Fruit fly (Drosophila melanogaster) whole organism, embryonic: ENCODE measurements around the gene Sld5.
A peak's percentile ranks its signal among the peaks of the same experiment; 100 is the strongest.

Source experiments
- ATbp ChIP-seq: fragments of 200-800 bp; sonication (Bioruptor generic); optimal IDR thresholded peaks from 2 replicates; lab custom pipeline; 2017; ENCODE audit warnings: missing biosample characterization, mild to moderate bottlenecking, missing genetic modification characterization, missing genetic modification reagents
- Abd-B ChIP-seq: fragments of 200-800 bp; sonication (Bioruptor generic); optimal IDR thresholded peaks from 2 replicates; lab custom pipeline; 2018; ENCODE audit warnings: missing biosample characterization, mild to moderate bottlenecking, missing genetic modification characterization, moderate library complexity
- BEAF-32 ChIP-seq: fragments of 200-800 bp; sonication (Bioruptor generic); optimal IDR thresholded peaks from 3 replicates; lab custom pipeline; 2017; ENCODE audit warnings: missing biosample characterization, missing genetic modification characterization, mild to moderate bottlenecking, moderate library complexity, missing genetic modification reagents
- CG10147 ChIP-seq: fragments of 200-800 bp; sonication (Bioruptor generic); optimal IDR thresholded peaks from 2 replicates; lab custom pipeline; 2019; ENCODE audit warnings: missing biosample characterization, mild to moderate bottlenecking, missing genetic modification characterization, moderate library complexity
- CG10321 ChIP-seq: fragments of 200-800 bp; sonication (Bioruptor generic); IDR thresholded peaks from 2 replicates; pipeline ENCODE4 v1.3.6; 2022; ENCODE audit warnings: missing biosample characterization, missing genetic modification characterization
- CG10462 ChIP-seq: fragments of 200-800 bp; sonication (Bioruptor generic); optimal IDR thresholded peaks from 2 replicates; lab custom pipeline; 2016; ENCODE audit warnings: missing biosample characterization, missing genetic modification characterization
- CG11560 ChIP-seq: fragments of 200-800 bp; sonication (Bioruptor generic); IDR thresholded peaks from 3 replicates; pipeline ENCODE4 v1.3.6; 2022; ENCODE audit warnings: missing biosample characterization, missing genetic modification characterization
- CG12744 ChIP-seq: fragments of 200-800 bp; sonication (Bioruptor generic); optimal IDR thresholded peaks from 2 replicates; lab custom pipeline; 2016; ENCODE audit warnings: missing biosample characterization, missing genetic modification characterization
- CG13287 ChIP-seq: fragments of 200-800 bp; sonication (Bioruptor generic); IDR thresholded peaks from 2 replicates; pipeline ENCODE4 v1.3.6; 2022; ENCODE audit warnings: missing biosample characterization, missing genetic modification characterization; ENCODE audit not compliant: partially characterized antibody
- CG13624 ChIP-seq: fragments of 200-800 bp; sonication (Bioruptor generic); optimal IDR thresholded peaks from 2 replicates; lab custom pipeline; 2016; ENCODE audit warnings: missing biosample characterization, missing genetic modification characterization
- CG15269 ChIP-seq: fragments of 200-800 bp; sonication (Bioruptor generic); optimal IDR thresholded peaks from 2 replicates; lab custom pipeline; 2018; ENCODE audit warnings: missing biosample characterization, mild to moderate bottlenecking, missing genetic modification characterization, moderate library complexity
- CG15696 ChIP-seq: fragments of 200-800 bp; sonication (Bioruptor generic); optimal IDR thresholded peaks from 2 replicates; lab custom pipeline; 2019; ENCODE audit warnings: missing biosample characterization, mild to moderate bottlenecking, missing genetic modification characterization, moderate library complexity
- CG17361 ChIP-seq: fragments of 200-800 bp; sonication (Bioruptor generic); IDR thresholded peaks from 3 replicates; pipeline ENCODE4 v1.3.6; 2022; ENCODE audit warnings: missing biosample characterization, missing genetic modification characterization
- CG17385 ChIP-seq: fragments of 200-800 bp; sonication (Bioruptor generic); optimal IDR thresholded peaks from 3 replicates; lab custom pipeline; 2018; ENCODE audit warnings: missing biosample characterization, mild to moderate bottlenecking, missing genetic modification characterization
- CG2678 ChIP-seq: fragments of 200-800 bp; sonication (Bioruptor generic); optimal IDR thresholded peaks from 3 replicates; lab custom pipeline; 2019; ENCODE audit warnings: missing biosample characterization, mild to moderate bottlenecking, missing genetic modification characterization, moderate library complexity
- CG30403 ChIP-seq: fragments of 200-800 bp; sonication (Bioruptor generic); optimal IDR thresholded peaks from 3 replicates; lab custom pipeline; 2016; ENCODE audit warnings: missing biosample characterization, missing genetic modification characterization
- CG3995 ChIP-seq: fragments of 200-800 bp; sonication (Bioruptor generic); optimal IDR thresholded peaks from 3 replicates; lab custom pipeline; 2016; ENCODE audit warnings: missing biosample characterization, missing genetic modification characterization
- CG43689 ChIP-seq: fragments of 200-800 bp; sonication (Bioruptor generic); IDR thresholded peaks from 2 replicates; pipeline ENCODE4 v1.3.6; 2022; ENCODE audit warnings: missing biosample characterization, missing genetic modification characterization
- CG4820 ChIP-seq: fragments of 200-800 bp; sonication (Bioruptor generic); optimal IDR thresholded peaks from 3 replicates; lab custom pipeline; 2016; ENCODE audit warnings: missing biosample characterization, missing genetic modification characterization
- CG6683 ChIP-seq: fragments of 200-800 bp; sonication (Bioruptor generic); optimal IDR thresholded peaks from 2 replicates; lab custom pipeline; 2017; ENCODE audit warnings: missing biosample characterization, mild to moderate bottlenecking, missing genetic modification characterization, missing genetic modification reagents
- CG8924 ChIP-seq: fragments of 200-800 bp; optimal IDR thresholded peaks from 3 replicates; lab custom pipeline; 2019; ENCODE audit warnings: missing biosample characterization, mild to moderate bottlenecking, missing genetic modification characterization, moderate library complexity
- CG9817 ChIP-seq: fragments of 200-800 bp; sonication (Bioruptor generic); optimal IDR thresholded peaks from 2 replicates; lab custom pipeline; 2018; ENCODE audit warnings: missing biosample characterization, mild to moderate bottlenecking, missing genetic modification characterization, moderate library complexity
- D19A ChIP-seq: fragments of 200-800 bp; optimal IDR thresholded peaks from 3 replicates; lab custom pipeline; 2019; ENCODE audit warnings: missing biosample characterization, mild to moderate bottlenecking, missing genetic modification characterization, moderate library complexity
- Dref ChIP-seq: fragments of 200-800 bp; sonication (Bioruptor generic); IDR thresholded peaks from 2 replicates; pipeline ENCODE4 v1.3.6; 2022; ENCODE audit warnings: missing biosample characterization, missing genetic modification characterization
- Drgx ChIP-seq: fragments of 200-800 bp; sonication (Bioruptor generic); IDR thresholded peaks from 2 replicates; pipeline ENCODE4 v1.3.6; 2022; ENCODE audit warnings: missing biosample characterization, missing genetic modification characterization
- Gsc ChIP-seq: fragments of 200-800 bp; sonication (Bioruptor generic); IDR thresholded peaks from 2 replicates; pipeline ENCODE4 v1.3.6; 2022; ENCODE audit warnings: missing biosample characterization, missing genetic modification characterization
- Hr51 ChIP-seq, 2 experiments: fragments of 200-800 bp; sonication (Bioruptor generic); optimal IDR thresholded peaks; 2 replicates in 1 of 2; 3 replicates in 1 of 2; lab custom pipeline; 2016 to 2018; ENCODE audit warnings: missing biosample characterization in 2 of 2, missing genetic modification characterization in 2 of 2, mild to moderate bottlenecking in 1 of 2, moderate library complexity in 1 of 2
- MESR4 ChIP-seq: fragments of 200-800 bp; sonication (Bioruptor generic); optimal IDR thresholded peaks from 2 replicates; lab custom pipeline; 2018; ENCODE audit warnings: missing biosample characterization, mild to moderate bottlenecking, missing genetic modification characterization, moderate library complexity
- NFAT ChIP-seq: fragments of 200-800 bp; sonication (Bioruptor generic); IDR thresholded peaks from 2 replicates; pipeline ENCODE4 v1.3.6; 2022; ENCODE audit warnings: missing biosample characterization, missing genetic modification characterization
- Spps ChIP-seq: fragments of 200-800 bp; sonication (Bioruptor generic); optimal IDR thresholded peaks from 2 replicates; lab custom pipeline; 2018; ENCODE audit warnings: missing biosample characterization, mild to moderate bottlenecking, missing genetic modification characterization
- abd-A ChIP-seq: fragments of 200-800 bp; sonication (Bioruptor generic); optimal IDR thresholded peaks from 3 replicates; lab custom pipeline; 2019; ENCODE audit warnings: missing biosample characterization, mild to moderate bottlenecking, missing genetic modification characterization, moderate library complexity
- ato ChIP-seq: fragments of 200-800 bp; sonication (Bioruptor generic); IDR thresholded peaks from 2 replicates; pipeline ENCODE4 v1.3.6; 2022; ENCODE audit warnings: missing biosample characterization, missing genetic modification characterization; ENCODE audit not compliant: partially characterized antibody
- bbx ChIP-seq: fragments of 200-800 bp; sonication (Bioruptor generic); IDR thresholded peaks from 2 replicates; pipeline ENCODE4 v1.3.6; 2022; ENCODE audit warnings: missing biosample characterization, missing genetic modification characterization; ENCODE audit not compliant: partially characterized antibody
- crp ChIP-seq, 2 experiments: fragments of 200-800 bp; sonication (Bioruptor generic); optimal IDR thresholded peaks; 2 replicates in 1 of 2; 3 replicates in 1 of 2; lab custom pipeline; 2017; ENCODE audit warnings: missing biosample characterization in 2 of 2, missing genetic modification characterization in 2 of 2, mild to moderate bottlenecking in 1 of 2, moderate library complexity in 1 of 2
- dimm ChIP-seq: fragments of 200-800 bp; sonication (Bioruptor generic); IDR thresholded peaks from 2 replicates; pipeline ENCODE4 v1.3.6; 2022; ENCODE audit warnings: missing biosample characterization, missing genetic modification characterization
- ems ChIP-seq: fragments of 200-800 bp; sonication (Bioruptor generic); optimal IDR thresholded peaks from 3 replicates; lab custom pipeline; 2016; ENCODE audit warnings: missing biosample characterization, missing genetic modification characterization
- fd96Cb ChIP-seq: fragments of 200-800 bp; sonication (Bioruptor generic); optimal IDR thresholded peaks from 2 replicates; lab custom pipeline; 2018; ENCODE audit warnings: missing biosample characterization, mild to moderate bottlenecking, missing genetic modification characterization, moderate library complexity
- fru ChIP-seq: fragments of >200 bp; optimal IDR thresholded peaks from 2 replicates; lab custom pipeline; 2017
- gsb-n ChIP-seq: fragments of 200-800 bp; sonication (Bioruptor generic); optimal IDR thresholded peaks from 3 replicates; lab custom pipeline; 2018; ENCODE audit warnings: missing biosample characterization, mild to moderate bottlenecking, missing genetic modification characterization
- kah ChIP-seq: fragments of 200-800 bp; sonication (Bioruptor generic); optimal IDR thresholded peaks from 2 replicates; lab custom pipeline; 2018; ENCODE audit warnings: missing biosample characterization, mild to moderate bottlenecking, missing genetic modification characterization
- klu ChIP-seq: fragments of 200-800 bp; sonication (Bioruptor generic); IDR thresholded peaks from 2 replicates; pipeline ENCODE4 v1.3.6; 2022; ENCODE audit warnings: missing biosample characterization, missing genetic modification characterization
- odd ChIP-seq: fragments of 200-800 bp; sonication (Bioruptor generic); optimal IDR thresholded peaks from 2 replicates; lab custom pipeline; 2017; ENCODE audit warnings: missing biosample characterization, mild to moderate bottlenecking, missing genetic modification characterization
- ranshi ChIP-seq: fragments of 200-800 bp; sonication (Bioruptor generic); IDR thresholded peaks from 2 replicates; pipeline ENCODE4 v1.3.6; 2022; ENCODE audit warnings: missing biosample characterization, missing genetic modification characterization
- sim ChIP-seq: fragments of 200-800 bp; sonication (Bioruptor generic); IDR thresholded peaks from 2 replicates; pipeline ENCODE4 v1.3.6; 2022; ENCODE audit warnings: missing biosample characterization, missing genetic modification characterization
- slou ChIP-seq: fragments of 200-800 bp; sonication (Bioruptor generic); optimal IDR thresholded peaks from 3 replicates; lab custom pipeline; 2016; ENCODE audit warnings: missing biosample characterization, missing genetic modification characterization
- slp2 ChIP-seq: fragments of 200-800 bp; sonication (Bioruptor generic); optimal IDR thresholded peaks from 2 replicates; lab custom pipeline; 2016; ENCODE audit warnings: missing biosample characterization, missing genetic modification characterization
- tin ChIP-seq: fragments of 200-800 bp; sonication (Bioruptor generic); optimal IDR thresholded peaks from 3 replicates; lab custom pipeline; 2016; ENCODE audit warnings: missing biosample characterization, missing genetic modification characterization
- zen ChIP-seq: fragments of 200-800 bp; sonication (Bioruptor generic); optimal IDR thresholded peaks from 3 replicates; lab custom pipeline; 2018; ENCODE audit warnings: missing biosample characterization, mild to moderate bottlenecking, missing genetic modification characterization, moderate library complexity

Gene Sld5

DNA sequence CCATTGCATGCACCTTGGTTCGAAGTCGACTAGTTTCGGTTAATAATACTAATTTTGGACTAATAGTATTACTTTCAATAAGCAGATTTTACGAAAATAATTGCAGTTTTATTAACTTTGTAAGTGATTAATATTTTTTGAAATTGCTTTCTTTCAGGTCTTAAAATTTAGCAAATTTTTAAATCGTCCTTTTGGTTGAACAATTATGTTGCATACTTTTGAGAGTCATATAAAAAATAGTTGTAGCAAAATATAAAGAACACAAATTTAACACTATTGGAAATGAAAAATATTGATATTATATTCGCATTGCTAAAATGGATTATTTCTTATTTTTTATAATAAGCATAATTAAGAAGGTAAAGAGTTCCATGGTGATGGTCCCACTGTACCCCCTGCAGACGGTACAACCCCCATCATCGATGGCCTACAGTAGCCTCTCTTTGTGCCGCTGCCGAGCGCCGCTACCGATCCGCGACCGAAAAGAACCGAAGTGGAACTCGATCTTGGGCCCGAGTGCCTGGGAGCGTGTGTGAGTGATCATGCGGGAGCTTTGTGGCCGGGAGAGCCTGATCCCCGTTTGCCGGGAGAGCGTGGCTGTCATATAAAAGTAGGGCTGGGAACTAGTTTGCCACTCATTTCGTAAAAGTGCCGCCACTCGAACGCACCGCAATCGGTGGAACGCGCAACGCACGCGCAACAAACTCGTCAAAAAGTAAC, 35.0 kb downstream of the Sld5 start (continued):
- TF ChIP-seq Hr51 (GFP tag; optimal IDR thresholded peaks at IDR 0.05; lab: Kevin White, UChicago), result peak; percentile 58 to 97
- peak; percentile 95 for TF ChIP-seq CG4820 (GFP tag; lab: Kevin White, UChicago)
- peak; percentile 86 for TF ChIP-seq CG12744
- TF ChIP-seq tin (GFP tag; lab: Kevin White, UChicago), result peak; percentile 94
- peak; percentile 96 for TF ChIP-seq fd96Cb (tag; lab: Kevin White, UChicago)
- peak; percentile 87 for TF ChIP-seq zen (tag; lab: Kevin White, UChicago)
- TF ChIP-seq ato (GFP tag; lab: Robert Waterston, UW), result no peak
- TF ChIP-seq CG43689, result 0 out of 2 replicates have a peak, but pooled peaks have one; percentile 16
- TF ChIP-seq Gsc (GFP tag; lab: Robert Waterston, UW), result peak; percentile 73
- peak; percentile 96 for TF ChIP-seq CG8924
- TF ChIP-seq CG9817 (tag; lab: Kevin White, UChicago), result peak; percentile 89
- peak; percentile 84 for TF ChIP-seq slou
- peak; percentile 93 for TF ChIP-seq CG10462
- peak; percentile 77; the same call in 2 of the 3 replicates for TF ChIP-seq CG11560 (tag; lab: Robert Waterston, UW)
- peak; percentile 81 for TF ChIP-seq klu (GFP tag; lab: Robert Waterston, UW)
- TF ChIP-seq CG10147 (GFP tag; lab: Kevin White, UChicago), result peak; percentile 94
- TF ChIP-seq NFAT (GFP tag; lab: Robert Waterston, UW), result no peak; the same call in 1 of the 2 replicates
- peak; percentile 11 for TF ChIP-seq BEAF-32 (GFP tag; lab: Kevin White, UChicago)
- TF ChIP-seq CG30403, result peak; percentile 98
- peak; percentile 56 for TF ChIP-seq CG10321 (GFP tag; lab: Robert Waterston, UW)
- peak; percentile 92 for TF ChIP-seq Spps
- TF ChIP-seq D19A (tag; lab: Kevin White, UChicago), result peak; percentile 94
- TF ChIP-seq CG17385, result peak; percentile 92
- peak; percentile 39 for TF ChIP-seq ems
- peak; percentile 89 for TF ChIP-seq ATbp (GFP tag; lab: Kevin White, UChicago)
- peak; percentile 57 for TF ChIP-seq dimm (GFP tag; lab: Robert Waterston, UW)
- no peak for TF ChIP-seq abd-A (tag; lab: Kevin White, UChicago)
- TF ChIP-seq fru, result no peak
- peak; percentile 98 for TF ChIP-seq CG2678 (tag; lab: Kevin White, UChicago)
- peak; percentile 88 for TF ChIP-seq CG13624 (GFP tag; lab: Kevin White, UChicago)
- peak; percentile 96 for TF ChIP-seq CG15696 (tag; lab: Kevin White, UChicago)
- peak; percentile 1 to 66 for TF ChIP-seq crp (GFP tag; optimal IDR thresholded peaks at IDR 0.05; lab: Kevin White, UChicago)
- peak; percentile 82 for TF ChIP-seq CG6683
- TF ChIP-seq CG17361 (GFP tag; lab: Robert Waterston, UW), result peak; percentile 100
- TF ChIP-seq odd (GFP tag; lab: Kevin White, UChicago), result peak; percentile 97
- TF ChIP-seq ranshi (GFP tag; lab: Robert Waterston, UW), result peak; percentile 81; the same call in 1 of the 2 replicates
- TF ChIP-seq gsb-n, result peak; percentile 96
- TF ChIP-seq CG15269, result peak; percentile 94
- TF ChIP-seq slp2 (GFP tag; lab: Kevin White, UChicago), result peak; percentile 75
- peak; percentile 59 for TF ChIP-seq CG3995
- TF ChIP-seq Abd-B (GFP tag; lab: Kevin White, UChicago), result peak; percentile 93
- TF ChIP-seq Dref (GFP tag; lab: Robert Waterston, UW), result no peak
- peak; percentile 53; the same call in 1 of the 2 replicates for TF ChIP-seq Drgx (GFP tag; lab: Robert Waterston, UW)
- peak; percentile 38; the same call in 1 of the 2 replicates for TF ChIP-seq sim (GFP tag; lab: Robert Waterston, UW)
- TF ChIP-seq bbx, result 0 out of 2 replicates have a peak, but pooled peaks have one; percentile 35
- TF ChIP-seq CG13287, result no peak
- peak; percentile 80 for TF ChIP-seq kah (GFP tag; lab: Kevin White, UChicago)
- no peak for TF ChIP-seq MESR4
